Worm (Caenorhabditis elegans) whole organism, L2 larva: ENCODE data around the gene E04F6.8.

Experiments used
- blmp-1 ChIP-seq: sonication (generic microtip); optimal IDR thresholded peaks from 2 replicates; lab custom pipeline; 2017; ENCODE audit warnings: missing genetic modification characterization, mild to moderate bottlenecking, missing compliant biosample characterization, antibody characterized with exemption, moderate library complexity; ENCODE audit not compliant: insufficient read depth
- elt-3 ChIP-seq: sonication (generic microtip); optimal IDR thresholded peaks from 2 replicates; lab custom pipeline; 2017; ENCODE audit warnings: missing biosample characterization, missing genetic modification characterization
- lin-11 ChIP-seq: fragments of 150-350 bp; sonication (generic microtip); optimal IDR thresholded peaks from 2 replicates; lab custom pipeline; 2014; ENCODE audit warnings: missing biosample characterization, missing genetic modification characterization, inconsistent platforms, mixed read lengths
- nhr-12 ChIP-seq: fragments of 150-350 bp; optimal IDR thresholded peaks from 2 replicates; lab custom pipeline; 2014; ENCODE audit warnings: missing biosample characterization, missing genetic modification characterization
- nhr-25 ChIP-seq: fragments of 150-350 bp; sonication (generic microtip); optimal IDR thresholded peaks from 3 replicates; lab custom pipeline; 2014; ENCODE audit warnings: missing biosample characterization, missing genetic modification characterization
- skn-1 ChIP-seq: sonication (generic microtip); optimal IDR thresholded peaks from 2 replicates; lab custom pipeline; 2017; ENCODE audit warnings: missing biosample characterization, missing genetic modification characterization
- unc-62 ChIP-seq: fragments of 150-350 bp; optimal IDR thresholded peaks from 2 replicates; lab custom pipeline; 2014; ENCODE audit warnings: missing biosample characterization, missing genetic modification reagents, missing genetic modification characterization

ce11 chrII:7230684-7231083 is 19.5 kb upstream of the E04F6.8 start:
- TF ChIP-seq lin-11 (tag; lab: Kevin White, UChicago) (no peak), nhr-25 (tag; lab: Kevin White, UChicago) (no peak), blmp-1 (tag; lab: Kevin White, UChicago) (no peak), nhr-12 (no peak), skn-1 (tag; lab: Kevin White, UChicago) (no peak), unc-62 (GFP tag; lab: Kevin White, UChicago) (no peak), elt-3 (tag; lab: Kevin White, UChicago) (no peak)
